Fruit fly (Drosophila melanogaster) whole organism, embryonic: Measurements from ENCODE around the gene Aef1.
A peak's percentile ranks its signal among the peaks of the same experiment; 100 is the strongest.

Source experiments
- Ada2b ChIP-seq: fragments of 200-800 bp; sonication (Bioruptor generic); IDR thresholded peaks from 2 replicates; pipeline ENCODE4 v1.3.6; 2022; ENCODE audit warnings: missing biosample characterization, missing genetic modification characterization
- CG16779 ChIP-seq: fragments of 200-800 bp; sonication (Bioruptor generic); IDR thresholded peaks from 2 replicates; pipeline ENCODE4 v1.3.6; 2022; ENCODE audit warnings: missing biosample characterization, missing genetic modification characterization
- CG18476 ChIP-seq: fragments of 200-800 bp; sonication (Bioruptor generic); optimal IDR thresholded peaks from 2 replicates; lab custom pipeline; 2016; ENCODE audit warnings: missing biosample characterization, mild to moderate bottlenecking, missing genetic modification characterization
- CG2199 ChIP-seq: fragments of 200-800 bp; sonication (Bioruptor generic); IDR thresholded peaks from 3 replicates; pipeline ENCODE4 v1.3.6; 2022; ENCODE audit warnings: missing biosample characterization, missing genetic modification characterization
- CG31441 ChIP-seq: fragments of 200-800 bp; sonication (Bioruptor generic); IDR thresholded peaks from 2 replicates; pipeline ENCODE4 v1.3.6; 2022; ENCODE audit warnings: missing biosample characterization, missing genetic modification characterization
- CG34422 ChIP-seq: fragments of 200-800 bp; sonication (Bioruptor generic); IDR thresholded peaks from 3 replicates; pipeline ENCODE4 v1.3.6; 2022; ENCODE audit warnings: missing biosample characterization, missing genetic modification characterization
- CG4617 ChIP-seq: fragments of 200-800 bp; sonication (Bioruptor generic); optimal IDR thresholded peaks from 3 replicates; lab custom pipeline; 2016; ENCODE audit warnings: missing biosample characterization, missing genetic modification characterization, borderline replicate concordance
- CG6765 ChIP-seq: fragments of 200-800 bp; sonication (Bioruptor generic); optimal IDR thresholded peaks from 3 replicates; lab custom pipeline; 2017; ENCODE audit warnings: missing biosample characterization, mild to moderate bottlenecking, missing genetic modification characterization
- CG7372 ChIP-seq: fragments of 200-800 bp; sonication (Bioruptor generic); IDR thresholded peaks from 2 replicates; pipeline ENCODE4 v1.3.6; 2022; ENCODE audit warnings: missing biosample characterization, missing genetic modification characterization
- CG7745 ChIP-seq: fragments of 200-800 bp; sonication (Bioruptor generic); optimal IDR thresholded peaks from 2 replicates; lab custom pipeline; 2018; ENCODE audit warnings: missing biosample characterization, mild to moderate bottlenecking, missing genetic modification characterization, moderate library complexity
- CG7786 ChIP-seq: fragments of 200-800 bp; sonication (Bioruptor generic); optimal IDR thresholded peaks from 2 replicates; lab custom pipeline; 2016; ENCODE audit warnings: missing biosample characterization, missing genetic modification characterization
- CG9437 ChIP-seq: fragments of 200-800 bp; sonication (Bioruptor generic); optimal IDR thresholded peaks from 2 replicates; lab custom pipeline; 2018; ENCODE audit warnings: missing biosample characterization, mild to moderate bottlenecking, missing genetic modification characterization
- CG9932 ChIP-seq: fragments of 200-800 bp; sonication (Bioruptor generic); IDR thresholded peaks from 2 replicates; pipeline ENCODE4 v1.3.6; 2022; ENCODE audit warnings: missing biosample characterization, missing genetic modification characterization
- CHES-1-like ChIP-seq: fragments of 200-800 bp; sonication (Bioruptor generic); optimal IDR thresholded peaks from 2 replicates; lab custom pipeline; 2016; ENCODE audit warnings: missing biosample characterization, missing genetic modification characterization
- CrebB ChIP-seq: fragments of 200-800 bp; sonication (Bioruptor generic); optimal IDR thresholded peaks from 3 replicates; lab custom pipeline; 2018; ENCODE audit warnings: missing biosample characterization, mild to moderate bottlenecking, missing genetic modification characterization
- Dbx ChIP-seq: fragments of 200-800 bp; sonication (Bioruptor generic); IDR thresholded peaks from 3 replicates; pipeline ENCODE4 v1.3.6; 2022; ENCODE audit warnings: missing biosample characterization, missing genetic modification characterization
- E2f2 ChIP-seq: fragments of 200-800 bp; sonication (Bioruptor generic); IDR thresholded peaks from 2 replicates; pipeline ENCODE4 v1.3.6; 2022; ENCODE audit warnings: missing biosample characterization, missing genetic modification characterization
- Fer1 ChIP-seq: fragments of 200-800 bp; sonication (Bioruptor generic); optimal IDR thresholded peaks from 2 replicates; lab custom pipeline; 2017; ENCODE audit warnings: missing biosample characterization, mild to moderate bottlenecking, missing genetic modification characterization
- HLH3B ChIP-seq: fragments of 200-800 bp; sonication (Bioruptor generic); IDR thresholded peaks from 2 replicates; pipeline ENCODE4 v1.3.6; 2022; ENCODE audit warnings: missing biosample characterization, missing genetic modification characterization
- HmgZ ChIP-seq: fragments of 200-800 bp; sonication (Bioruptor generic); optimal IDR thresholded peaks from 2 replicates; lab custom pipeline; 2018; ENCODE audit warnings: missing biosample characterization, mild to moderate bottlenecking, missing genetic modification characterization
- MBD-R2 ChIP-seq: fragments of 200-800 bp; sonication (Bioruptor generic); IDR thresholded peaks from 2 replicates; pipeline ENCODE4 v1.3.6; 2022; ENCODE audit warnings: missing biosample characterization, missing genetic modification characterization
- MESR4 ChIP-seq: fragments of 200-800 bp; sonication (Bioruptor generic); optimal IDR thresholded peaks from 2 replicates; lab custom pipeline; 2018; ENCODE audit warnings: missing biosample characterization, mild to moderate bottlenecking, missing genetic modification characterization, moderate library complexity
- Max ChIP-seq: fragments of 200-800 bp; sonication (Bioruptor generic); optimal IDR thresholded peaks from 2 replicates; lab custom pipeline; 2016; ENCODE audit warnings: missing biosample characterization, mild to moderate bottlenecking, missing genetic modification characterization
- Opbp ChIP-seq: fragments of 200-800 bp; sonication (Bioruptor generic); IDR thresholded peaks from 3 replicates; pipeline ENCODE4 v1.3.6; 2022; ENCODE audit warnings: missing biosample characterization, missing genetic modification characterization; ENCODE audit not compliant: partially characterized antibody
- Trl ChIP-seq, 3 experiments: fragments of >200 bp in 2 of 3; fragments of 200-800 bp in 1 of 3; sonication (Bioruptor generic) in 1 of 3; optimal IDR thresholded peaks; 2 replicates in 1 of 3; 3 replicates in 2 of 3; lab custom pipeline; 2016 to 2017; ENCODE audit warnings: missing biosample characterization in 1 of 3, missing genetic modification characterization in 1 of 3
- Vsx1 ChIP-seq: fragments of 200-800 bp; sonication (Bioruptor generic); optimal IDR thresholded peaks from 2 replicates; lab custom pipeline; 2017; ENCODE audit warnings: missing biosample characterization, mild to moderate bottlenecking, missing genetic modification characterization, missing genetic modification reagents
- Xbp1 ChIP-seq: fragments of 200-800 bp; sonication (Bioruptor generic); optimal IDR thresholded peaks from 3 replicates; lab custom pipeline; 2016; ENCODE audit warnings: missing biosample characterization, mild to moderate bottlenecking, missing genetic modification characterization
- YL-1 ChIP-seq: fragments of 200-800 bp; sonication (Bioruptor generic); optimal IDR thresholded peaks from 3 replicates; lab custom pipeline; 2017; ENCODE audit warnings: missing biosample characterization, mild to moderate bottlenecking, missing genetic modification characterization
- bigmax ChIP-seq: fragments of 200-800 bp; sonication (Bioruptor generic); optimal IDR thresholded peaks from 2 replicates; lab custom pipeline; 2018; ENCODE audit warnings: missing biosample characterization, mild to moderate bottlenecking, missing genetic modification characterization
- cg ChIP-seq: fragments of 200-800 bp; sonication (Bioruptor generic); optimal IDR thresholded peaks from 3 replicates; lab custom pipeline; 2019; ENCODE audit warnings: missing biosample characterization, mild to moderate bottlenecking, missing genetic modification characterization, moderate library complexity
- crol ChIP-seq: fragments of 200-800 bp; sonication (Bioruptor generic); IDR thresholded peaks from 2 replicates; pipeline ENCODE4 v1.3.6; 2022; ENCODE audit warnings: missing biosample characterization, missing genetic modification characterization
- crp ChIP-seq, 2 experiments: fragments of 200-800 bp; sonication (Bioruptor generic); optimal IDR thresholded peaks; 2 replicates in 1 of 2; 3 replicates in 1 of 2; lab custom pipeline; 2017; ENCODE audit warnings: missing biosample characterization in 2 of 2, missing genetic modification characterization in 2 of 2, mild to moderate bottlenecking in 1 of 2, moderate library complexity in 1 of 2
- disco-r ChIP-seq: fragments of 200-800 bp; sonication (Bioruptor generic); optimal IDR thresholded peaks from 2 replicates; lab custom pipeline; 2016; ENCODE audit warnings: missing biosample characterization, missing genetic modification characterization
- dm ChIP-seq: fragments of 200-800 bp; sonication (Bioruptor generic); optimal IDR thresholded peaks from 3 replicates; lab custom pipeline; 2016; ENCODE audit warnings: missing biosample characterization, missing genetic modification characterization
- emc ChIP-seq: fragments of 200-800 bp; sonication (Bioruptor generic); optimal IDR thresholded peaks from 2 replicates; lab custom pipeline; 2016; ENCODE audit warnings: missing biosample characterization, missing genetic modification characterization
- ftz-f1 ChIP-seq: fragments of 200-800 bp; sonication (Bioruptor generic); optimal IDR thresholded peaks from 2 replicates; lab custom pipeline; 2016; ENCODE audit warnings: missing biosample characterization, missing genetic modification characterization
- gem ChIP-seq: fragments of 200-800 bp; sonication (Bioruptor generic); optimal IDR thresholded peaks from 2 replicates; lab custom pipeline; 2019; ENCODE audit warnings: missing biosample characterization, mild to moderate bottlenecking, missing genetic modification characterization, moderate library complexity
- gsb-n ChIP-seq: fragments of 200-800 bp; sonication (Bioruptor generic); optimal IDR thresholded peaks from 3 replicates; lab custom pipeline; 2018; ENCODE audit warnings: missing biosample characterization, mild to moderate bottlenecking, missing genetic modification characterization
- hkb ChIP-seq, 2 experiments: fragments of 200-800 bp in 1 of 2; fragments of >200 bp in 1 of 2; sonication (Bioruptor generic) in 1 of 2; IDR thresholded peaks in 1 of 2; optimal IDR thresholded peaks in 1 of 2; 2 replicates each; pipeline versions ENCODE4 v1.3.6 to Lab custom; 2017 to 2022; ENCODE audit warnings: missing biosample characterization in 1 of 2, missing genetic modification characterization in 1 of 2
- kah ChIP-seq: fragments of 200-800 bp; sonication (Bioruptor generic); optimal IDR thresholded peaks from 2 replicates; lab custom pipeline; 2018; ENCODE audit warnings: missing biosample characterization, mild to moderate bottlenecking, missing genetic modification characterization
- pb ChIP-seq: fragments of 200-800 bp; sonication (Bioruptor generic); optimal IDR thresholded peaks from 3 replicates; lab custom pipeline; 2016; ENCODE audit warnings: missing biosample characterization, missing genetic modification characterization
- rib ChIP-seq: fragments of 200-800 bp; sonication (Bioruptor generic); IDR thresholded peaks from 2 replicates; pipeline ENCODE4 v1.3.6; 2022; ENCODE audit warnings: missing biosample characterization, missing genetic modification characterization
- row ChIP-seq: fragments of 200-800 bp; sonication (Bioruptor generic); IDR thresholded peaks from 3 replicates; pipeline ENCODE4 v1.3.6; 2022; ENCODE audit warnings: missing biosample characterization, missing genetic modification characterization
- sob ChIP-seq: fragments of 200-800 bp; sonication (Bioruptor generic); IDR thresholded peaks from 2 replicates; pipeline ENCODE4 v1.3.6; 2022; ENCODE audit warnings: missing biosample characterization, missing genetic modification characterization
- sug ChIP-seq: fragments of 200-800 bp; optimal IDR thresholded peaks from 2 replicates; lab custom pipeline; 2019; ENCODE audit warnings: missing biosample characterization, mild to moderate bottlenecking, missing genetic modification characterization, moderate library complexity
- zen2 ChIP-seq: fragments of 200-800 bp; sonication (Bioruptor generic); IDR thresholded peaks from 3 replicates; pipeline ENCODE4 v1.3.6; 2022; ENCODE audit warnings: missing biosample characterization, missing genetic modification characterization; ENCODE audit not compliant: partially characterized antibody

Gene Aef1

dm6 chr3L:21427490-21427889 lies 5.7 kb upstream of the Aef1 start, which contains the start of gene CG33288:
Gene CG33288, plus strand, starts transcription at chr3L:21427790.
- TF ChIP-seq Dbx (GFP tag; lab: Robert Waterston, UW) (0 out of 3 replicates have a peak, but pooled peaks have one; percentile 21), gem (tag; lab: Kevin White, UChicago) (no peak)

DNA sequence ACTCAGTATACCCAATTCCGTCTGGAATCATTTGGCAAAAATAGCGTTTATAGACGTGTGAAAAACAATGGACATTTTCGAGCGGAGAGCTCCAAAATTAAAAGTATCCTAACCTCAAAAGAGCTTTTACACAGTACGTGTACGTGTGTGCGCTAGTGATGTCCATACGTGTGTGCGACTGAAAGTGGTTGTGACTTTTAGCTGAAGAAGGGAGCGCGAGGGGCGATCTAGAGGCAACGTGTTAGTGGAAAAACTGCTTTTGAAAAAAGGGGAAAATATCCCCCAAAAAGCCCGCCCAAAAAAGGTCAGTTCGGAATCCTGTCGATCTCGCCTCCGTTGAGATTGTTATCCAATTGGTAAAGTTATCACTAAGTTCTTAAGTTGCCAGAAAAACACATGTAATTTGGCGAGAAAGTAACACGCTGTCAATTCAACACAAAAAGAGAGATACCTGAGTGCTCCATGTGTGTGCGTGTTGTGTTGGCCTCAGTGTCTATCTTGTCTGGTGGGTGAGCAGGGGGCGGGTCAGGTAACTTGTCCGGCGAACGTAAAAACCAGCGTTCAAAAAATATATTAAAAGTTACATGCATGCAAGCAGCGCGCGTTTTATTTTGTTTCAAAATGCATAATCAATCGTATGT lies 642 bp downstream of the Aef1 start:
- TF ChIP-seq CG4617, result no peak
- TF ChIP-seq Opbp, result 0 out of 3 replicates have a peak, but pooled peaks have one; percentile 7
- no peak for TF ChIP-seq CG16779 (GFP tag; lab: Robert Waterston, UW)
- TF ChIP-seq row (GFP tag; lab: Robert Waterston, UW), result no peak
- TF ChIP-seq zen2 (GFP tag; lab: Robert Waterston, UW), result no peak
- no peak for TF ChIP-seq pb (GFP tag; lab: Kevin White, UChicago)
- no peak for TF ChIP-seq gsb-n (tag; lab: Kevin White, UChicago)
- TF ChIP-seq sug (tag; lab: Kevin White, UChicago), result peak; percentile 35
- TF ChIP-seq crol, result peak; percentile 92
- TF ChIP-seq MBD-R2 (GFP tag; lab: Robert Waterston, UW), result peak; percentile 19; the same call in 1 of the 2 replicates
- peak; percentile 86 for TF ChIP-seq cg (GFP tag; lab: Kevin White, UChicago)
- TF ChIP-seq CG7786, result no peak
- peak; percentile 2 for TF ChIP-seq disco-r (GFP tag; lab: Kevin White, UChicago)
- TF ChIP-seq E2f2 (GFP tag; lab: Robert Waterston, UW), result peak; percentile 20
- TF ChIP-seq kah, result peak; percentile 81
- 0 out of 2 replicates have a peak, but pooled peaks have one; percentile 31 for TF ChIP-seq rib (GFP tag; lab: Robert Waterston, UW)
- peak; percentile 5 for TF ChIP-seq HmgZ (tag; lab: Kevin White, UChicago)
- TF ChIP-seq crp (GFP tag; optimal IDR thresholded peaks at IDR 0.05; lab: Kevin White, UChicago), result no peak
- no peak for TF ChIP-seq Ada2b (GFP tag; lab: Robert Waterston, UW)
- peak; percentile 57 for TF ChIP-seq YL-1 (GFP tag; lab: Kevin White, UChicago)
- TF ChIP-seq Trl (optimal IDR thresholded peaks at IDR 0.05; lab: Kevin White, UChicago), result peak in 1 of 2 experiments; percentile 0
- TF ChIP-seq Trl (GFP tag; optimal IDR thresholded peaks at IDR 0.05; lab: Kevin White, UChicago), result no peak
- TF ChIP-seq CG34422, result peak; percentile 74; the same call in 1 of the 3 replicates
- TF ChIP-seq CG7372 (GFP tag; lab: Robert Waterston, UW), result no peak
- peak; percentile 67 for TF ChIP-seq MESR4 (GFP tag; lab: Kevin White, UChicago)
- TF ChIP-seq CG18476 (GFP tag; lab: Kevin White, UChicago), result peak; percentile 48
- no peak for TF ChIP-seq CrebB (tag; lab: Kevin White, UChicago)
- peak; percentile 98 for TF ChIP-seq bigmax (GFP tag; lab: Kevin White, UChicago)
- TF ChIP-seq CG9932 (GFP tag; lab: Robert Waterston, UW), result 0 out of 2 replicates have a peak, but pooled peaks have one; percentile 35
- peak; percentile 8; the same call in 1 of the 2 replicates for TF ChIP-seq HLH3B (GFP tag; lab: Robert Waterston, UW)
- no peak for TF ChIP-seq emc (GFP tag; lab: Kevin White, UChicago)
- peak; percentile 12 for TF ChIP-seq Xbp1 (GFP tag; lab: Kevin White, UChicago)
- TF ChIP-seq CG7745, result no peak
- no peak for TF ChIP-seq CG9437 (GFP tag; lab: Kevin White, UChicago)
- TF ChIP-seq Max, result peak; percentile 46
- 0 out of 2 replicates have a peak, but pooled peaks have one; percentile 19 for TF ChIP-seq sob
- TF ChIP-seq CG31441 (GFP tag; lab: Robert Waterston, UW), result no peak
- peak; percentile 13 for TF ChIP-seq Fer1 (GFP tag; lab: Kevin White, UChicago)
- TF ChIP-seq hkb (optimal IDR thresholded peaks at IDR 0.05; lab: Kevin White, UChicago), result no peak
- TF ChIP-seq hkb (GFP tag; IDR thresholded peaks at IDR 0.05; lab: Robert Waterston, UW), result no peak
- TF ChIP-seq CG2199 (GFP tag; lab: Robert Waterston, UW), result 0 out of 3 replicates have a peak, but pooled peaks have one; percentile 25
- TF ChIP-seq CG6765 (GFP tag; lab: Kevin White, UChicago), result peak; percentile 38
- TF ChIP-seq CHES-1-like, result peak; percentile 11
- TF ChIP-seq dm, result peak; percentile 92
- peak; percentile 12 for TF ChIP-seq ftz-f1 (GFP tag; lab: Kevin White, UChicago)
- no peak for TF ChIP-seq Vsx1
